Worm (Caenorhabditis elegans) whole organism, late embryonic: ENCODE results near the gene cpr-1.
A peak's percentile ranks its signal among the peaks of the same experiment; 100 is the strongest.

Source experiments
- C38D4.7 ChIP-seq: fragments of 200-800 bp; sonication (Bioruptor generic); optimal IDR thresholded peaks from 2 replicates; lab custom pipeline; 2018; ENCODE audit warnings: mild to moderate bottlenecking, missing genetic modification characterization, moderate library complexity, missing compliant biosample characterization
- F13H6.1 ChIP-seq: sonication (generic microtip); optimal IDR thresholded peaks from 2 replicates; lab custom pipeline; 2016; ENCODE audit warnings: missing genetic modification characterization, missing compliant biosample characterization
- ahr-1 ChIP-seq: sonication (generic microtip); optimal IDR thresholded peaks from 2 replicates; lab custom pipeline; 2016; ENCODE audit warnings: missing genetic modification characterization, missing compliant biosample characterization
- ceh-14 ChIP-seq: sonication (generic microtip); optimal IDR thresholded peaks from 2 replicates; lab custom pipeline; 2016; ENCODE audit warnings: missing genotype, missing genetic modification characterization, missing compliant biosample characterization
- ceh-31 ChIP-seq: sonication (generic microtip); optimal IDR thresholded peaks from 2 replicates; lab custom pipeline; 2016; ENCODE audit warnings: missing genetic modification characterization, missing compliant biosample characterization
- ceh-34 ChIP-seq: sonication (generic microtip); optimal IDR thresholded peaks from 2 replicates; lab custom pipeline; 2016; ENCODE audit warnings: mild to moderate bottlenecking, missing genetic modification characterization, missing compliant biosample characterization
- ceh-45 ChIP-seq: fragments of 200-800 bp; sonication (Bioruptor generic); IDR thresholded peaks from 2 replicates; pipeline ENCODE4 v1.3.6; 2022; ENCODE audit warnings: missing genetic modification reagents, missing genetic modification characterization, missing compliant biosample characterization
- che-1 ChIP-seq: sonication (generic microtip); optimal IDR thresholded peaks from 2 replicates; lab custom pipeline; 2016; ENCODE audit warnings: mild to moderate bottlenecking, missing genetic modification characterization, missing compliant biosample characterization
- elt-2 ChIP-seq: sonication (generic microtip); optimal IDR thresholded peaks from 2 replicates; lab custom pipeline; 2016; ENCODE audit warnings: missing genetic modification reagents, missing genetic modification characterization, missing compliant biosample characterization
- fkh-6 ChIP-seq: sonication (generic microtip); optimal IDR thresholded peaks from 2 replicates; lab custom pipeline; 2016; ENCODE audit warnings: missing genetic modification characterization, missing compliant biosample characterization
- hlh-13 ChIP-seq: fragments of 200-800 bp; sonication (Bioruptor generic); optimal IDR thresholded peaks from 2 replicates; lab custom pipeline; 2018; ENCODE audit warnings: mild to moderate bottlenecking, missing genetic modification characterization, missing compliant biosample characterization
- hlh-15 ChIP-seq: sonication (generic microtip); optimal IDR thresholded peaks from 2 replicates; lab custom pipeline; 2016; ENCODE audit warnings: missing genetic modification characterization, missing compliant biosample characterization
- hlh-6 ChIP-seq: sonication (generic microtip); optimal IDR thresholded peaks from 2 replicates; lab custom pipeline; 2016; ENCODE audit warnings: missing genotype, missing genetic modification characterization, missing compliant biosample characterization
- hlh-8 ChIP-seq: sonication (generic microtip); optimal IDR thresholded peaks from 2 replicates; lab custom pipeline; 2016; ENCODE audit warnings: missing genotype, missing genetic modification characterization, missing compliant biosample characterization
- madf-2 ChIP-seq: sonication (generic microtip); optimal IDR thresholded peaks from 2 replicates; lab custom pipeline; 2017; ENCODE audit warnings: missing genetic modification characterization, missing compliant biosample characterization
- nfya-1 ChIP-seq: sonication (generic microtip); optimal IDR thresholded peaks from 2 replicates; lab custom pipeline; 2017; ENCODE audit warnings: missing genetic modification characterization, mild to moderate bottlenecking, missing compliant biosample characterization, antibody characterized with exemption, moderate library complexity
- nhr-11 ChIP-seq: fragments of 150-350 bp; optimal IDR thresholded peaks from 2 replicates; lab custom pipeline; 2014; ENCODE audit warnings: missing biosample characterization, missing genetic modification characterization
- nhr-232 ChIP-seq: sonication (generic microtip); optimal IDR thresholded peaks from 2 replicates; lab custom pipeline; 2016; ENCODE audit warnings: missing genetic modification characterization, missing compliant biosample characterization
- pax-1 ChIP-seq: fragments of 150-350 bp; optimal IDR thresholded peaks from 2 replicates; lab custom pipeline; 2014; ENCODE audit warnings: missing biosample characterization, missing genetic modification characterization
- pha-4 ChIP-seq: fragments of 150-350 bp; optimal IDR thresholded peaks from 2 replicates; lab custom pipeline; 2018; ENCODE audit warnings: missing biosample characterization, missing genetic modification reagents, missing genetic modification characterization
- pros-1 ChIP-seq: fragments of 150-350 bp; optimal IDR thresholded peaks from 2 replicates; lab custom pipeline; 2014; ENCODE audit warnings: missing biosample characterization, missing genetic modification reagents, missing genetic modification characterization
- sdc-2 ChIP-seq: sonication (generic microtip); optimal IDR thresholded peaks from 2 replicates; lab custom pipeline; 2016; ENCODE audit warnings: missing genotype, missing genetic modification characterization, missing compliant biosample characterization
- syd-9 ChIP-seq: sonication (generic microtip); optimal IDR thresholded peaks from 2 replicates; lab custom pipeline; 2016; ENCODE audit warnings: mild to moderate bottlenecking, missing genetic modification characterization, moderate library complexity, missing compliant biosample characterization
- tbx-2 ChIP-seq: sonication (generic microtip); optimal IDR thresholded peaks from 2 replicates; lab custom pipeline; 2016; ENCODE audit warnings: missing genetic modification characterization, missing compliant biosample characterization
- tbx-7 ChIP-seq: sonication (generic microtip); optimal IDR thresholded peaks from 2 replicates; lab custom pipeline; 2016; ENCODE audit warnings: missing genotype, missing genetic modification characterization, missing compliant biosample characterization
- ttx-3 ChIP-seq: sonication (generic microtip); optimal IDR thresholded peaks from 2 replicates; lab custom pipeline; 2016; ENCODE audit warnings: missing genetic modification reagents, missing genetic modification characterization, missing compliant biosample characterization
- unc-3 ChIP-seq, 2 experiments: fragments of 200-800 bp in 1 of 2; sonication (Bioruptor generic) in 1 of 2; sonication (generic microtip) in 1 of 2; conservative IDR thresholded peaks in 1 of 2; optimal IDR thresholded peaks in 1 of 2; 2 replicates each; pipeline versions ENCODE4 v1.3.6 to Lab custom; 2016 to 2022; ENCODE audit warnings: missing compliant biosample characterization in 2 of 2, missing genetic modification characterization in 2 of 2, missing genetic modification reagents in 1 of 2
- unc-42 ChIP-seq: sonication (generic microtip); optimal IDR thresholded peaks from 2 replicates; lab custom pipeline; 2016; ENCODE audit warnings: missing genotype, missing genetic modification characterization, missing compliant biosample characterization
- unc-55 ChIP-seq: sonication (generic microtip); optimal IDR thresholded peaks from 2 replicates; lab custom pipeline; 2017; ENCODE audit warnings: missing biosample characterization, missing genetic modification reagents, missing genetic modification characterization
- zip-5 ChIP-seq: sonication (generic microtip); optimal IDR thresholded peaks from 2 replicates; lab custom pipeline; 2016; ENCODE audit warnings: missing genetic modification characterization, missing compliant biosample characterization
- ztf-16 ChIP-seq: sonication (generic microtip); optimal IDR thresholded peaks from 2 replicates; lab custom pipeline; 2017; ENCODE audit warnings: missing genetic modification characterization, missing compliant biosample characterization

The cpr-1 gene

DNA sequence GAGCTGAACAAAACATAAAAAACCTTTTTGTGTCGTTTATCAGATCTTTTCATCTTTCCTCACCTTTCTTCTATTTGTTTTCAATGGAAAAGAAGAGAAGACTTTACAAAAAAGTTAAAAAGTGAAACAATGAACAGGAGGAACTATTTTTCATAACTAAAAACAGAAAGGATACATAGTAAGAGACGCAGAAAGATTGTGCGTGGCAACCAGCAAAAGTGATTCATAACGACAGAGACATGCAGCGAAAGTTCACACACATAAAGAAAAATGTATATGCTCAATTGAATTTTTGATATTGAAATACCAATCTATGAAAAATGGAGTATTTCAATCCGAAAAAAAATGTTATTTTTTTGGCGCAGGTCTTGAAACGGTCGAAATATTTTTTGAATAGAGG, 14.5 kb downstream of the cpr-1 start:
- TF ChIP-seq F13H6.1 (tag; lab: Kevin White, UChicago) (no peak), elt-2 (tag; lab: Kevin White, UChicago) (no peak), nhr-232 (tag; lab: Kevin White, UChicago) (no peak), pha-4 (tag; lab: Kevin White, UChicago) (no peak), C38D4.7 (GFP tag; lab: Kevin White, UChicago) (no peak), tbx-2 (tag; lab: Kevin White, UChicago) (no peak), ceh-34 (tag; lab: Kevin White, UChicago) (no peak), fkh-6 (tag; lab: Kevin White, UChicago) (no peak), pax-1 (tag; lab: Kevin White, UChicago) (no peak)

DNA sequence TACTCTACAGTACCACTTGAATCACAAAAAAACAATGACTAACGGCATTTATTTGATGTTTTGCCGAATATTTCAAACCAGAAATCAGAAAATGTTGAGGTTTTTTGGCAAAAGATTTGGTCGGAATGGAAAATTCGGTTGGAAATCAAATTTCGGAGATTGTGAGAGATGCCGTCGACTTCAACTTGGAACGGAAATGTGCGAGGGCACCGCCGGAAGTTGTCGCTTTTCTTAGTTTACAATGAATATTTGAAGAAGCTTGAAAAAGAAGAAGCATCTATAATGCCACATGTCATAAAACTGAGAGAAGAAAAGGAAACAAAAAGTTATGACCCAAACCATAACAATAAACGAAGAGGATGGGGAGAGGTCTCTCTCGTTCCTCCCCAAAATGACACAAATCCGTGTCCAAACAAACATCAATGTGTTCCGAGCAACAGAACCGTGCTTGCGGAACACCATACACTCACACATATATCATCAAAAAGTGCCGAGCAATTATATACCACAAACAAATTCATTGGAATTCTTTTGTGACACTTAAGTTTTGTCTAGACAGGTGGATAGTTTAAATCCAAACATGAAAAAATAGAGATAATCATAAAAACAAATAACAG, 15.3 kb downstream of the cpr-1 start:
- TF ChIP-seq hlh-13 (GFP tag; lab: Kevin White, UChicago) (no peak), unc-42 (tag; lab: Kevin White, UChicago) (peak; percentile 55), hlh-8 (tag; lab: Kevin White, UChicago) (no peak), ttx-3 (tag; lab: Kevin White, UChicago) (no peak)

ce11 chrV:11993706-11994345, 18.5 kb downstream of the cpr-1 start, which contains the start of the genes cyl-1 and C52E4.7:
Gene cyl-1, minus strand, starts transcription at chrV:11993723.
Gene C52E4.7, plus strand, starts transcription at chrV:11994295.
- TF ChIP-seq nfya-1 (tag; lab: Kevin White, UChicago): peak; percentile 32
- no peak for TF ChIP-seq ztf-16
- peak; percentile 5 for TF ChIP-seq ceh-31 (tag; lab: Kevin White, UChicago)
- peak; percentile 9 for TF ChIP-seq ceh-34 (tag; lab: Kevin White, UChicago)
- no peak for TF ChIP-seq hlh-15
- TF ChIP-seq ceh-14 (tag; lab: Kevin White, UChicago): no peak
- peak; percentile 1 for TF ChIP-seq sdc-2 (tag; lab: Kevin White, UChicago)
- peak; percentile 17 for TF ChIP-seq tbx-2 (tag; lab: Kevin White, UChicago)
- no peak for TF ChIP-seq C38D4.7 (GFP tag; lab: Kevin White, UChicago)
- TF ChIP-seq ceh-45 (GFP tag; lab: Robert Waterston, UW): no peak

ce11 chrV:11995862-11996261, 20.5 kb downstream of the cpr-1 start, which contains the start of gene C52E4.12:
Gene C52E4.12, plus strand, starts transcription at chrV:11996162.
- TF ChIP-seq nhr-11 (tag; lab: Kevin White, UChicago) (no peak), ztf-16 (no peak), madf-2 (no peak), tbx-7 (tag; lab: Kevin White, UChicago) (no peak), hlh-15 (no peak), unc-55 (no peak), pha-4 (tag; lab: Kevin White, UChicago) (no peak), elt-2 (tag; lab: Kevin White, UChicago) (no peak), pros-1 (tag; lab: Kevin White, UChicago) (no peak), zip-5 (tag; lab: Kevin White, UChicago) (no peak), ceh-14 (tag; lab: Kevin White, UChicago) (no peak), che-1 (tag; lab: Kevin White, UChicago) (no peak), hlh-6 (tag; lab: Kevin White, UChicago) (no peak), unc-3 (GFP tag; conservative IDR thresholded peaks at IDR 0.05; lab: Robert Waterston, UW) (no peak), unc-3 (tag; optimal IDR thresholded peaks at IDR 0.05; lab: Kevin White, UChicago) (no peak), ahr-1 (no peak)
- TF ChIP-seq, all 69 proteins: peak for 0

DNA sequence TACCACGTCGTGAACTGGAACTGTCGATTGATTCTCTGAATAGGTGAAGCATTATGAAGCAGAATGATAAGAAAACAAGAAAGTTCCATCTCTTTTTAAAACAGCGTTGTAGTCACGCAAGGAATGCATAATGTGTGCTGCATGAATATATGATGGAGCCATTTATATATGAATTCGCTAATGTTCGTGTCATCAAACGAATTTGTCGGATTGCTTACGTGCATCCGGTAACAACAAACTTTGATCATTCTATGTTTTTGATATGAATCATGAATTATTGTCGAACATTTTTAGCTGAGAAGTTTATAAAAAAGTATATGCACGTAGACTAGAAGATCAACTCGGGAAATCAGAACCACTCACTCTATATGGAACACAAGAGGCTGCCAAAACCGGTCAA, 22.1 kb downstream of the cpr-1 start:
- TF ChIP-seq syd-9: no peak
- no peak for TF ChIP-seq tbx-7 (tag; lab: Kevin White, UChicago)
